Fruit fly (Drosophila melanogaster) whole organism, prepupa: ENCODE results near the gene tal-AA.

Source experiments
- CG16779 ChIP-seq: fragments of 200-800 bp; sonication (Bioruptor generic); optimal IDR thresholded peaks from 3 replicates; lab custom pipeline; 2017; ENCODE audit warnings: missing biosample characterization, mild to moderate bottlenecking, missing genetic modification characterization
- CG4318 ChIP-seq: fragments of 200-800 bp; sonication (Bioruptor generic); optimal IDR thresholded peaks from 3 replicates; lab custom pipeline; 2017; ENCODE audit warnings: missing biosample characterization, mild to moderate bottlenecking, missing genetic modification characterization
- CG6276 ChIP-seq: fragments of 200-800 bp; sonication (Bioruptor generic); optimal IDR thresholded peaks from 2 replicates; lab custom pipeline; 2017; ENCODE audit warnings: missing biosample characterization, mild to moderate bottlenecking, missing genetic modification characterization
- Gug ChIP-seq: fragments of 200-800 bp; sonication (Bioruptor generic); IDR thresholded peaks from 2 replicates; pipeline ENCODE4 v1.3.6; 2022; ENCODE audit warnings: missing biosample characterization, missing genetic modification characterization

DNA sequence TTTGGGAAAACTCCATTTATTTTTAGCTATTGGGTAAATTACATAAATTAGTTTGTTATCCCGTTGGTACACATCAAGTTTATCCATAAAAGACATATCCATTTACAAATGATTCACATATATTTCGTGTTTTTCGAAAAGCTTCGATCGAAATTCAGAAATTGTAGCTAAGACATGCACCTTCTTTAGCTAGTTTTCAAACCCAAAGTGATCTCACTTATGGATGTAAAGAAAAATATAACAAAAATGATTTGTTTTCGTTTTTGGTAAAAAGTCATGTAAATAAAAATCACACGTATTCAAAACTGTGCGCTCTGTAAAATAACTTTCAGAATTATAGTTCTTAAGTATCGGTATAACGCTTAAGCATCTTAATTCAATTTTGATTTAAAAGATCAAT, 20.6 kb downstream of the tal-AA start:
- TF ChIP-seq CG4318 (GFP tag; lab: Kevin White, UChicago): no peak
- no peak for TF ChIP-seq CG6276 (GFP tag; lab: Kevin White, UChicago)
- TF ChIP-seq Gug: no peak
- no peak for TF ChIP-seq CG16779 (tag; lab: Kevin White, UChicago)
